Fruit fly (Drosophila melanogaster) whole organism: ENCODE data around the gene Cubn2.

ENCODE experiments used
- CG8478 ChIP-seq: fragments of >200 bp; optimal IDR thresholded peaks from 2 replicates; lab custom pipeline; 2018; ENCODE audit warnings: inconsistent platforms
- EcR ChIP-seq, 2 experiments: fragments of >200 bp; optimal IDR thresholded peaks; 2 replicates each; lab custom pipeline; 2017; ENCODE audit warnings: missing biosample characterization in 2 of 2, missing genetic modification characterization in 2 of 2, missing genetic modification reagents in 2 of 2
- pan ChIP-seq: fragments of >200 bp; optimal IDR thresholded peaks from 2 replicates; lab custom pipeline; 2017

- TF ChIP-seq EcR (GFP tag; optimal IDR thresholded peaks at IDR 0.05; lab: Kevin White, UChicago) = no peak
- TF ChIP-seq CG8478 (lab: Kevin White, UChicago) = no peak
- no peak for TF ChIP-seq pan (lab: Kevin White, UChicago)
These were observed 13.8 kb downstream of the Cubn2 start, which contains the start of gene Gcat for dm6 chr3L:11800761-11801160.
